Fruit fly (Drosophila melanogaster): Measurements from ENCODE around the gene CG3857.

CG3857 gene

DNA sequence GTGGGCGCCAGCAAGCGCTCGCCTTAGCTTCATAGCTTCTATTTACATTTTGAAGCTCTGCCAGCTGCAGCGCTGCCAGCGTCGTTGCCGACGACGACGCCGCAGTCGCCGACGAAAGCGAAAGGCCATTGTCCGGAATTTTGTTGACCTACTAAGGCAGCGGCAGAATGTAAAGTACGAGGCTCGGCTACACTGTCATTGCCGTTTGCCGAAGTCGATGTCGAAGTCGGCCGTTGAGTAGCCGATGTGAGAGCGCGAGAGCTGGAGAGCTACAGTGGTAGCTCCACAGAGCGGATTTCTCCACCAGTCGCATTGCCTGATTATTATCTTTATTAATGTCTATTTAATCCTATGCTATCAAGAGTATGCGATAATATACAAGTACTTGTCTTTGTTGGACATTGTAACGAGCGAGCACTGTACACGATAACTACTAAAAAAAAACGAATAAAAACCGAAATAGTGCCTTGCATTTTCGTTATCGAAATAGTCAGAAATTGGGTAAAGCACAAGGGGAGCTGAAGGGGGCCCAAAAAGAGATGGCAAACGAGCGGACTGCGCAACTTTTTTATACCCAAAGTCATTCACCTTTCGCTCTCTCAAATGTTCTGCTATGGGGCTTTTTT lies 23.9 kb upstream of the CG3857 start (continued):
- peak; percentile 85 for TF ChIP-seq CG31388 (GFP tag; optimal IDR thresholded peaks at IDR 0.05)
- TF ChIP-seq CG8388 (GFP tag; optimal IDR thresholded peaks at IDR 0.05) = peak; percentile 91
- TF ChIP-seq lab (GFP tag; optimal IDR thresholded peaks at IDR 0.05) = peak; percentile 96
- peak; percentile 65 for TF ChIP-seq D19B (GFP tag; optimal IDR thresholded peaks at IDR 0.05)
- no peak for TF ChIP-seq CG6791 (GFP tag; IDR thresholded peaks at IDR 0.05; ENCODE audit: partially characterized antibody)
- peak; percentile 93 for TF ChIP-seq CG8944 (GFP tag; optimal IDR thresholded peaks at IDR 0.05)
- TF ChIP-seq CG6813 (GFP tag; optimal IDR thresholded peaks at IDR 0.05) = peak; percentile 88
- TF ChIP-seq sens (GFP tag) = peak; percentile 99
- peak; percentile 92 for TF ChIP-seq Atf-2 (GFP tag; optimal IDR thresholded peaks at IDR 0.05)
- peak; percentile 93 for TF ChIP-seq CG4424 (GFP tag; optimal IDR thresholded peaks at IDR 0.05)
- peak; percentile 92 for TF ChIP-seq chn (GFP tag; optimal IDR thresholded peaks at IDR 0.05)
- peak; percentile 99 for TF ChIP-seq Med (GFP tag)
- peak; percentile 94 for TF ChIP-seq B-H1 (GFP tag; IDR thresholded peaks at IDR 0.05)
- TF ChIP-seq CG1792 (GFP tag; optimal IDR thresholded peaks at IDR 0.05) = peak; percentile 90
- peak; percentile 73 for TF ChIP-seq trh (GFP tag; optimal IDR thresholded peaks at IDR 0.05)
- TF ChIP-seq Abd-B (GFP tag; optimal IDR thresholded peaks at IDR 0.05) = peak; percentile 93
- TF ChIP-seq CG6654 (GFP tag; optimal IDR thresholded peaks at IDR 0.05) = peak; percentile 84
- TF ChIP-seq wor (GFP tag; IDR thresholded peaks at IDR 0.05) = peak; percentile 95
- TF ChIP-seq CG18599 (GFP tag; optimal IDR thresholded peaks at IDR 0.05) = peak; percentile 94
- peak; percentile 75 for TF ChIP-seq E2f2 (GFP tag; IDR thresholded peaks at IDR 0.05)
- TF ChIP-seq vfl (GFP tag; optimal IDR thresholded peaks at IDR 0.05) = peak; percentile 87
- TF ChIP-seq Doc2 (GFP tag; IDR thresholded peaks at IDR 0.05) = peak; percentile 87
- peak; percentile 89 for TF ChIP-seq tx (GFP tag; optimal IDR thresholded peaks at IDR 0.05)
- TF ChIP-seq Dll (GFP tag; IDR thresholded peaks at IDR 0.05; ENCODE audit: partially characterized antibody) = no peak
- TF ChIP-seq fu2 (GFP tag; optimal IDR thresholded peaks at IDR 0.05) = peak; percentile 89
- TF ChIP-seq cg (GFP tag; optimal IDR thresholded peaks at IDR 0.05) = no peak
- peak; percentile 97 for TF ChIP-seq CG13424 (tag; optimal IDR thresholded peaks at IDR 0.05)
- peak; percentile 53 for TF ChIP-seq CG10565 (GFP tag; optimal IDR thresholded peaks at IDR 0.05)
- TF ChIP-seq CG34224 (GFP tag; IDR thresholded peaks at IDR 0.05; ENCODE audit: partially characterized antibody) = no peak
- no peak for TF ChIP-seq sna (GFP tag; IDR thresholded peaks at IDR 0.05; ENCODE audit: partially characterized antibody)
- TF ChIP-seq CG8281 (tag; optimal IDR thresholded peaks at IDR 0.05) = peak; percentile 82
- peak; percentile 97 for TF ChIP-seq CG12769 (tag; optimal IDR thresholded peaks at IDR 0.05)
- TF ChIP-seq CG43689 (GFP tag; IDR thresholded peaks at IDR 0.05) = peak; percentile 90
- peak; percentile 93 for TF ChIP-seq PHDP (tag; optimal IDR thresholded peaks at IDR 0.05)
- TF ChIP-seq CG17612 (GFP tag; IDR thresholded peaks at IDR 0.05) = peak; percentile 81
- peak; percentile 90 for TF ChIP-seq Mes4 (GFP tag; optimal IDR thresholded peaks at IDR 0.05)
- peak; percentile 63 for TF ChIP-seq CG15696 (tag; optimal IDR thresholded peaks at IDR 0.05)
- peak; percentile 89 for TF ChIP-seq CG17361 (GFP tag; IDR thresholded peaks at IDR 0.05)
- TF ChIP-seq CG11723 (GFP tag; optimal IDR thresholded peaks at IDR 0.05) = peak; percentile 94
- peak; percentile 93 for TF ChIP-seq CG16863 (GFP tag; optimal IDR thresholded peaks at IDR 0.05)
- no peak for TF ChIP-seq Doc3 (GFP tag; IDR thresholded peaks at IDR 0.05; ENCODE audit: partially characterized antibody)
- peak; percentile 95 for TF ChIP-seq otp (GFP tag; IDR thresholded peaks at IDR 0.05)
- TF ChIP-seq h (optimal IDR thresholded peaks at IDR 0.05) = no peak
- TF ChIP-seq Fer1 (GFP tag; optimal IDR thresholded peaks at IDR 0.05) = peak; percentile 93
- TF ChIP-seq Nf-YA (GFP tag; IDR thresholded peaks at IDR 0.05) = peak; percentile 90
- TF ChIP-seq Optix (GFP tag; IDR thresholded peaks at IDR 0.05) = peak; percentile 96
- peak; percentile 76 for TF ChIP-seq CG3838 (GFP tag; optimal IDR thresholded peaks at IDR 0.05)
- TF ChIP-seq schlank (tag; optimal IDR thresholded peaks at IDR 0.05) = peak; percentile 87
- peak; percentile 79 for TF ChIP-seq CG10267 (tag; optimal IDR thresholded peaks at IDR 0.05)
- peak; percentile 74 for TF ChIP-seq CG31224 (GFP tag; IDR thresholded peaks at IDR 0.05)

All from whole organism, embryonic.